Worm (Caenorhabditis elegans): ENCODE results near the gene D1005.10.
A peak's percentile ranks its signal among the peaks of the same experiment; 100 is the strongest.

The D1005.10 gene

ce11 chrX:1486135-1486648, at the start of gene D1005.10, which contains the start of gene dhs-25:
Gene D1005.10, minus strand, starts transcription at chrX:1486185.
Gene dhs-25, plus strand, starts transcription at chrX:1486532.
- TF ChIP-seq gei-17 (GFP tag; optimal IDR thresholded peaks at IDR 0.05) (peak; percentile 63), attf-5 (GFP tag; optimal IDR thresholded peaks at IDR 0.05) (no peak), ama-1 (optimal IDR thresholded peaks at IDR 0.05) (peak; percentile 32), ama-1 (GFP tag; optimal IDR thresholded peaks at IDR 0.05) (no peak), ZK185.1 (tag; optimal IDR thresholded peaks at IDR 0.05; ENCODE audit: poor library complexity, severe bottlenecking) (peak; percentile 60), ztf-22 (GFP tag; optimal IDR thresholded peaks at IDR 0.05) (peak; percentile 34), let-607 (tag; optimal IDR thresholded peaks at IDR 0.05) (peak in 1 of 2 experiments; percentile 17), mes-4 (tag; optimal IDR thresholded peaks at IDR 0.05) (no peak), madf-8 (GFP tag; conservative IDR thresholded peaks at IDR 0.05) (no peak), lsl-1 (GFP tag; optimal IDR thresholded peaks at IDR 0.05) (no peak), atf-7 (tag; optimal IDR thresholded peaks at IDR 0.05) (peak; percentile 100), B0336.3 (GFP tag; IDR thresholded peaks at IDR 0.05) (peak; percentile 58; the same call in 1 of the 2 replicates), B0019.2 (GFP tag; conservative IDR thresholded peaks at IDR 0.05) (no peak), nhr-90 (tag; optimal IDR thresholded peaks at IDR 0.05) (peak; percentile 13), nhr-27 (tag; optimal IDR thresholded peaks at IDR 0.05) (no peak), T07F8.4 (tag; optimal IDR thresholded peaks at IDR 0.05) (no peak), pha-4 (tag; optimal IDR thresholded peaks at IDR 0.05) (peak; percentile 86), tbp1 (GFP tag; optimal IDR thresholded peaks at IDR 0.05) (peak; percentile 45), C06A6.2 (GFP tag; conservative IDR thresholded peaks at IDR 0.05) (0 out of 2 replicates have a peak, but pooled peaks have one; percentile 40), zim-3 (tag; optimal IDR thresholded peaks at IDR 0.05) (no peak), ztf-26 (tag; optimal IDR thresholded peaks at IDR 0.05) (peak; percentile 39), ceh-100 (GFP tag; IDR thresholded peaks at IDR 0.05) (peak; percentile 12; the same call in 1 of the 2 replicates), ets-4 (GFP tag; optimal IDR thresholded peaks at IDR 0.05) (no peak), chd-7 (tag; optimal IDR thresholded peaks at IDR 0.05) (peak; percentile 47), ztf-18 (tag; optimal IDR thresholded peaks at IDR 0.05) (no peak), ztf-6 (GFP tag; IDR thresholded peaks at IDR 0.05) (0 out of 2 replicates have a peak, but pooled peaks have one; percentile 38), snpc-4 (GFP tag; optimal IDR thresholded peaks at IDR 0.05) (no peak), snpc-4 (tag; optimal IDR thresholded peaks at IDR 0.05) (peak in 2 of 4 experiments; percentile 16 to 40), ztf-25 (GFP tag; IDR thresholded peaks at IDR 0.05) (no peak), unc-130 (GFP tag; optimal IDR thresholded peaks at IDR 0.05) (no peak), nhr-80 (tag; optimal IDR thresholded peaks at IDR 0.05) (peak; percentile 65), efl-1 (GFP tag; optimal IDR thresholded peaks at IDR 0.05) (no peak), snpc-1.1 (tag; optimal IDR thresholded peaks at IDR 0.05; ENCODE audit: insufficient read depth) (no peak), lin-40 (tag; optimal IDR thresholded peaks at IDR 0.05) (peak; percentile 73), F22D6.2 (tag; optimal IDR thresholded peaks at IDR 0.05) (peak; percentile 17), cebp-1 (GFP tag; IDR thresholded peaks at IDR 0.05) (no peak), cebp-1 (tag; optimal IDR thresholded peaks at IDR 0.05) (peak; percentile 64), nfyb-1 (GFP tag; IDR thresholded peaks at IDR 0.05) (peak; percentile 63; the same call in 1 of the 2 replicates), dpff-1 (tag; optimal IDR thresholded peaks at IDR 0.05) (no peak), hmg-1.2 (GFP tag; IDR thresholded peaks at IDR 0.05) (peak; percentile 85), ztf-3 (GFP tag; optimal IDR thresholded peaks at IDR 0.05) (no peak), ztf-28 (GFP tag; IDR thresholded peaks at IDR 0.05) (no peak), dox-1 (GFP tag; IDR thresholded peaks at IDR 0.05) (peak; percentile 39; the same call in 1 of the 2 replicates), egrh-3 (GFP tag; IDR thresholded peaks at IDR 0.05) (no peak), Y56A3A.18 (GFP tag; IDR thresholded peaks at IDR 0.05) (peak; percentile 18; the same call in 1 of the 2 replicates), madf-10 (tag; optimal IDR thresholded peaks at IDR 0.05) (peak; percentile 28), F55B11.4 (tag; optimal IDR thresholded peaks at IDR 0.05; ENCODE audit: borderline replicate concordance, insufficient read depth) (no peak), mcd-1 (GFP tag; IDR thresholded peaks at IDR 0.05) (peak; percentile 31; the same call in 1 of the 2 replicates)
